Fruit fly (Drosophila melanogaster) Kc167 (cell line): ENCODE measurements around the gene exex.

Experiments used
- h ChIP-seq: fragments of >200 bp; optimal IDR thresholded peaks from 3 replicates; lab custom pipeline; 2018; ENCODE audit warnings: missing external identifiers
- insv ChIP-seq: fragments of >200 bp; optimal IDR thresholded peaks from 3 replicates; lab custom pipeline; 2018; ENCODE audit warnings: missing external identifiers
- psq ChIP-seq: fragments of >200 bp; optimal IDR thresholded peaks from 2 replicates; lab custom pipeline; 2017; ENCODE audit warnings: missing external identifiers

- TF ChIP-seq psq (no peak), h (lab: Kevin White, UChicago) (no peak), insv (lab: Kevin White, UChicago) (no peak)
These were observed 48.4 kb downstream of the exex start for dm6 chr3L:7996364-7996763.
